Fruit fly (Drosophila melanogaster) whole organism, wandering third instar larva: Measurements from ENCODE around the gene ouib.

ENCODE experiments used
- N ChIP-seq: fragments of >200 bp; optimal IDR thresholded peaks from 2 replicates; lab custom pipeline; 2018; ENCODE audit warnings: missing biosample characterization, missing external identifiers, missing genetic modification characterization
- br ChIP-seq: fragments of 200-800 bp; sonication (Bioruptor generic); optimal IDR thresholded peaks from 2 replicates; lab custom pipeline; 2016; ENCODE audit warnings: missing biosample characterization, missing genetic modification characterization
- dl ChIP-seq, 2 experiments: fragments of 175-275, 200-275 bp in 1 of 2; fragments of 200-275 bp in 1 of 2; sonication (Bioruptor generic); optimal IDR thresholded peaks; lab custom pipeline; 2018; ENCODE audit warnings: mild to moderate bottlenecking in 2 of 2, missing biosample characterization in 2 of 2, missing genetic modification characterization in 2 of 2, moderate library complexity in 2 of 2; ENCODE audit not compliant: partially characterized antibody in 2 of 2, insufficient read depth in 1 of 2
- usp ChIP-seq: fragments of >200 bp; optimal IDR thresholded peaks from 2 replicates; lab custom pipeline; 2017; ENCODE audit warnings: missing biosample characterization, missing genetic modification characterization

dm6 chr3R:8701197-8701596, 24.1 kb upstream of the ouib start:
- TF ChIP-seq N (no peak), dl (GFP tag; optimal IDR thresholded peaks at IDR 0.05; lab: Kevin White, UChicago; ENCODE audit: insufficient read depth in 1 of 2, partially characterized antibody in 2 of 2) (no peak), br (no peak), usp (no peak)
